Fruit fly (Drosophila melanogaster) whole organism, embryonic: ENCODE measurements around the gene cv-c.

Experiments used
- Adf1 ChIP-seq: fragments of 200-800 bp; sonication (Bioruptor generic); IDR thresholded peaks from 2 replicates; pipeline ENCODE4 v1.3.6; 2022; ENCODE audit warnings: missing biosample characterization, missing genetic modification characterization
- Asciz ChIP-seq: fragments of 200-800 bp; sonication (Bioruptor generic); optimal IDR thresholded peaks from 2 replicates; lab custom pipeline; 2017; ENCODE audit warnings: missing biosample characterization, mild to moderate bottlenecking, missing genetic modification characterization, missing genetic modification reagents
- B-H1 ChIP-seq: fragments of 200-800 bp; sonication (Bioruptor generic); IDR thresholded peaks from 3 replicates; pipeline ENCODE4 v1.3.6; 2022; ENCODE audit warnings: missing biosample characterization, missing genetic modification characterization
- Blimp-1 ChIP-seq: fragments of 200-800 bp; sonication (Bioruptor generic); optimal IDR thresholded peaks from 3 replicates; lab custom pipeline; 2018; ENCODE audit warnings: missing biosample characterization, missing genetic modification characterization, mild to moderate bottlenecking, moderate library complexity, missing genetic modification reagents
- CG10274 ChIP-seq: fragments of 200-800 bp; sonication (Bioruptor generic); optimal IDR thresholded peaks from 3 replicates; lab custom pipeline; 2017; ENCODE audit warnings: missing biosample characterization, mild to moderate bottlenecking, missing genetic modification characterization
- CG12219 ChIP-seq: fragments of 200-800 bp; sonication (Bioruptor generic); optimal IDR thresholded peaks from 3 replicates; lab custom pipeline; 2018; ENCODE audit warnings: missing biosample characterization, mild to moderate bottlenecking, missing genetic modification characterization
- CG12659 ChIP-seq: fragments of 200-800 bp; sonication (Bioruptor generic); optimal IDR thresholded peaks from 3 replicates; lab custom pipeline; 2017; ENCODE audit warnings: mild to moderate bottlenecking, missing biosample characterization, missing genetic modification reagents, missing genetic modification characterization
- CG14710 ChIP-seq: fragments of 200-800 bp; sonication (Bioruptor generic); optimal IDR thresholded peaks from 3 replicates; lab custom pipeline; 2019; ENCODE audit warnings: missing biosample characterization, mild to moderate bottlenecking, missing genetic modification characterization, moderate library complexity
- CG1602 ChIP-seq: fragments of 200-800 bp; sonication (Bioruptor generic); optimal IDR thresholded peaks from 3 replicates; lab custom pipeline; 2016; ENCODE audit warnings: missing biosample characterization, missing genetic modification characterization
- CG1647 ChIP-seq: fragments of 200-800 bp; sonication (Bioruptor generic); optimal IDR thresholded peaks from 3 replicates; lab custom pipeline; 2016; ENCODE audit warnings: missing biosample characterization, missing genetic modification characterization
- CG16863 ChIP-seq: fragments of 200-800 bp; sonication (Bioruptor generic); optimal IDR thresholded peaks from 3 replicates; lab custom pipeline; 2016; ENCODE audit warnings: missing biosample characterization, missing genetic modification characterization
- CG17802 ChIP-seq: fragments of 200-800 bp; sonication (Bioruptor generic); optimal IDR thresholded peaks from 2 replicates; lab custom pipeline; 2018; ENCODE audit warnings: missing biosample characterization, mild to moderate bottlenecking, missing genetic modification characterization, moderate library complexity
- CG17829 ChIP-seq: fragments of 200-800 bp; optimal IDR thresholded peaks from 2 replicates; lab custom pipeline; 2019; ENCODE audit warnings: missing biosample characterization, mild to moderate bottlenecking, missing genetic modification characterization, moderate library complexity
- CG1832 ChIP-seq: fragments of 200-800 bp; sonication (Bioruptor generic); optimal IDR thresholded peaks from 2 replicates; lab custom pipeline; 2017; ENCODE audit warnings: missing biosample characterization, mild to moderate bottlenecking, missing genetic modification characterization, inconsistent platforms
- CG2116 ChIP-seq: fragments of 200-800 bp; sonication (Bioruptor generic); optimal IDR thresholded peaks from 3 replicates; lab custom pipeline; 2018; ENCODE audit warnings: missing biosample characterization, mild to moderate bottlenecking, missing genetic modification characterization
- CG2120 ChIP-seq: fragments of 200-800 bp; sonication (Bioruptor generic); optimal IDR thresholded peaks from 3 replicates; lab custom pipeline; 2016; ENCODE audit warnings: missing biosample characterization, missing genetic modification characterization
- CG2889 ChIP-seq: fragments of 200-800 bp; sonication (Bioruptor generic); IDR thresholded peaks from 3 replicates; pipeline ENCODE4 v1.3.6; 2022; ENCODE audit warnings: missing biosample characterization, missing genetic modification characterization
- CG31365 ChIP-seq: fragments of 200-800 bp; sonication (Bioruptor generic); optimal IDR thresholded peaks from 2 replicates; lab custom pipeline; 2018; ENCODE audit warnings: missing biosample characterization, mild to moderate bottlenecking, missing genetic modification characterization
- CG31441 ChIP-seq: fragments of 200-800 bp; sonication (Bioruptor generic); IDR thresholded peaks from 2 replicates; pipeline ENCODE4 v1.3.6; 2022; ENCODE audit warnings: missing biosample characterization, missing genetic modification characterization
- CG34376 ChIP-seq: fragments of 200-800 bp; sonication (Bioruptor generic); optimal IDR thresholded peaks from 2 replicates; lab custom pipeline; 2018; ENCODE audit warnings: missing biosample characterization, mild to moderate bottlenecking, missing genetic modification characterization
- CG43689 ChIP-seq: fragments of 200-800 bp; sonication (Bioruptor generic); IDR thresholded peaks from 2 replicates; pipeline ENCODE4 v1.3.6; 2022; ENCODE audit warnings: missing biosample characterization, missing genetic modification characterization
- CG6654 ChIP-seq: fragments of 200-800 bp; sonication (Bioruptor generic); optimal IDR thresholded peaks from 2 replicates; lab custom pipeline; 2017; ENCODE audit warnings: missing biosample characterization, mild to moderate bottlenecking, missing genetic modification characterization
- CG8944 ChIP-seq: fragments of 200-800 bp; sonication (Bioruptor generic); optimal IDR thresholded peaks from 3 replicates; lab custom pipeline; 2016; ENCODE audit warnings: missing biosample characterization, missing genetic modification characterization
- Chrac-16 ChIP-seq: fragments of 200-800 bp; sonication (Bioruptor generic); optimal IDR thresholded peaks from 3 replicates; lab custom pipeline; 2016; ENCODE audit warnings: missing biosample characterization, missing genetic modification characterization
- D19B ChIP-seq: fragments of 200-800 bp; sonication (Bioruptor generic); optimal IDR thresholded peaks from 2 replicates; lab custom pipeline; 2017; ENCODE audit warnings: missing biosample characterization, mild to moderate bottlenecking, missing genetic modification characterization
- HHEX ChIP-seq: fragments of 200-800 bp; sonication (Bioruptor generic); optimal IDR thresholded peaks from 3 replicates; lab custom pipeline; 2017; ENCODE audit warnings: missing biosample characterization, mild to moderate bottlenecking, missing genetic modification characterization, missing genetic modification reagents
- HLH3B ChIP-seq: fragments of 200-800 bp; sonication (Bioruptor generic); IDR thresholded peaks from 2 replicates; pipeline ENCODE4 v1.3.6; 2022; ENCODE audit warnings: missing biosample characterization, missing genetic modification characterization
- Hr51 ChIP-seq, 2 experiments: fragments of 200-800 bp; sonication (Bioruptor generic); optimal IDR thresholded peaks; 2 replicates in 1 of 2; 3 replicates in 1 of 2; lab custom pipeline; 2016 to 2018; ENCODE audit warnings: missing biosample characterization in 2 of 2, missing genetic modification characterization in 2 of 2, mild to moderate bottlenecking in 1 of 2, moderate library complexity in 1 of 2
- Lpt ChIP-seq: fragments of >200 bp; optimal IDR thresholded peaks from 2 replicates; lab custom pipeline; 2018; ENCODE audit warnings: missing biosample characterization, missing genetic modification characterization
- Meics ChIP-seq: fragments of 200-800 bp; sonication (Bioruptor generic); optimal IDR thresholded peaks from 2 replicates; lab custom pipeline; 2017; ENCODE audit warnings: missing biosample characterization, mild to moderate bottlenecking, missing genetic modification characterization
- NfI ChIP-seq: fragments of 200-800 bp; sonication (Bioruptor generic); optimal IDR thresholded peaks from 3 replicates; lab custom pipeline; 2018; ENCODE audit warnings: missing biosample characterization, mild to moderate bottlenecking, missing genetic modification characterization, moderate library complexity
- Pdp1 ChIP-seq, 2 experiments: fragments of 200-800 bp; sonication (Bioruptor generic); optimal IDR thresholded peaks; 3 replicates each; lab custom pipeline; 2016; ENCODE audit warnings: missing biosample characterization in 2 of 2, missing genetic modification characterization in 2 of 2, mild to moderate bottlenecking in 1 of 2, moderate library complexity in 1 of 2
- Six4 ChIP-seq: fragments of 200-800 bp; sonication (Bioruptor generic); optimal IDR thresholded peaks from 2 replicates; lab custom pipeline; 2016; ENCODE audit warnings: missing biosample characterization, missing genetic modification characterization
- bab2 ChIP-seq: fragments of 200-800 bp; sonication (Bioruptor generic); optimal IDR thresholded peaks from 2 replicates; lab custom pipeline; 2016; ENCODE audit warnings: missing biosample characterization, missing genetic modification characterization
- cad ChIP-seq: fragments of >200 bp; optimal IDR thresholded peaks from 2 replicates; lab custom pipeline; 2017; ENCODE audit warnings: missing biosample characterization, missing genetic modification characterization
- ci ChIP-seq: fragments of 200-800 bp; sonication (Bioruptor generic); IDR thresholded peaks from 3 replicates; pipeline ENCODE4 v1.3.6; 2022; ENCODE audit warnings: missing biosample characterization, missing genetic modification characterization
- crc ChIP-seq: fragments of 200-800 bp; sonication (Bioruptor generic); optimal IDR thresholded peaks from 2 replicates; lab custom pipeline; 2016; ENCODE audit warnings: missing biosample characterization, missing genetic modification characterization
- da ChIP-seq: fragments of 200-800 bp; sonication (Bioruptor generic); optimal IDR thresholded peaks from 2 replicates; lab custom pipeline; 2016; ENCODE audit warnings: missing biosample characterization, missing genetic modification characterization
- exex ChIP-seq: fragments of 200-800 bp; sonication (Bioruptor generic); optimal IDR thresholded peaks from 4 replicates; lab custom pipeline; 2018; ENCODE audit warnings: missing biosample characterization, mild to moderate bottlenecking, missing genetic modification characterization, moderate library complexity
- ftz-f1 ChIP-seq: fragments of 200-800 bp; sonication (Bioruptor generic); optimal IDR thresholded peaks from 2 replicates; lab custom pipeline; 2016; ENCODE audit warnings: missing biosample characterization, missing genetic modification characterization
- gsb-n ChIP-seq: fragments of 200-800 bp; sonication (Bioruptor generic); optimal IDR thresholded peaks from 3 replicates; lab custom pipeline; 2018; ENCODE audit warnings: missing biosample characterization, mild to moderate bottlenecking, missing genetic modification characterization
- h ChIP-seq: fragments of >200 bp; optimal IDR thresholded peaks from 2 replicates; lab custom pipeline; 2017
- klu ChIP-seq: fragments of 200-800 bp; sonication (Bioruptor generic); IDR thresholded peaks from 2 replicates; pipeline ENCODE4 v1.3.6; 2022; ENCODE audit warnings: missing biosample characterization, missing genetic modification characterization
- lbe ChIP-seq: fragments of 200-800 bp; sonication (Bioruptor generic); optimal IDR thresholded peaks from 2 replicates; lab custom pipeline; 2016; ENCODE audit warnings: missing biosample characterization, mild to moderate bottlenecking, missing genetic modification characterization
- nerfin-2 ChIP-seq: fragments of 200-800 bp; sonication (Bioruptor generic); IDR thresholded peaks from 2 replicates; pipeline ENCODE4 v1.3.6; 2022; ENCODE audit warnings: missing biosample characterization, missing genetic modification characterization; ENCODE audit not compliant: partially characterized antibody
- pros ChIP-seq: fragments of 200-800 bp; sonication (Bioruptor generic); optimal IDR thresholded peaks from 3 replicates; lab custom pipeline; 2019; ENCODE audit warnings: missing biosample characterization, mild to moderate bottlenecking, missing genetic modification characterization, moderate library complexity
- sd ChIP-seq: fragments of 200-800 bp; sonication (Bioruptor generic); optimal IDR thresholded peaks from 3 replicates; lab custom pipeline; 2018; ENCODE audit warnings: missing biosample characterization, mild to moderate bottlenecking, missing genetic modification characterization, moderate library complexity
- sens ChIP-seq: fragments of 200-800 bp; sonication (Bioruptor generic); peaks from one replicate; lab custom pipeline; 2016; ENCODE audit warnings: missing biosample characterization, missing genetic modification characterization
- tx ChIP-seq: fragments of 200-800 bp; sonication (Bioruptor generic); optimal IDR thresholded peaks from 2 replicates; lab custom pipeline; 2016; ENCODE audit warnings: missing biosample characterization, missing genetic modification characterization
- vfl ChIP-seq: fragments of 200-800 bp; sonication (Bioruptor generic); optimal IDR thresholded peaks from 2 replicates; lab custom pipeline; 2016; ENCODE audit warnings: missing biosample characterization, missing genetic modification characterization
- zfh2 ChIP-seq: fragments of 200-800 bp; sonication (Bioruptor generic); optimal IDR thresholded peaks from 2 replicates; lab custom pipeline; 2016; ENCODE audit warnings: missing biosample characterization, missing genetic modification characterization

Gene cv-c

dm6 chr3R:14473574-14473973 lies 7.9 kb downstream of the cv-c start (continued):
- peak; percentile 46 for TF ChIP-seq CG31441 (GFP tag; lab: Robert Waterston, UW)
- TF ChIP-seq h (lab: Kevin White, UChicago) = no peak
- no peak for TF ChIP-seq CG34376 (GFP tag; lab: Kevin White, UChicago)
- 0 out of 2 replicates have a peak, but pooled peaks have one; percentile 24 for TF ChIP-seq klu (GFP tag; lab: Robert Waterston, UW)
- TF ChIP-seq HHEX (GFP tag; lab: Kevin White, UChicago) = peak; percentile 50
- TF ChIP-seq CG2120 (GFP tag; lab: Kevin White, UChicago) = peak; percentile 88
- TF ChIP-seq CG2889 (GFP tag; lab: Robert Waterston, UW) = peak; percentile 57; the same call in 2 of the 3 replicates
- no peak for TF ChIP-seq CG31365 (tag; lab: Kevin White, UChicago)
- TF ChIP-seq CG43689 (GFP tag; lab: Robert Waterston, UW) = no peak
- no peak for TF ChIP-seq gsb-n
- TF ChIP-seq Meics (GFP tag; lab: Kevin White, UChicago) = peak; percentile 59
- TF ChIP-seq CG14710 (tag; lab: Kevin White, UChicago) = peak; percentile 30
- peak; percentile 20 to 49 for TF ChIP-seq Hr51 (GFP tag; optimal IDR thresholded peaks at IDR 0.05; lab: Kevin White, UChicago)
- no peak for TF ChIP-seq CG1602 (GFP tag; lab: Kevin White, UChicago)
- peak; percentile 24 for TF ChIP-seq Blimp-1 (GFP tag; lab: Kevin White, UChicago)
- peak; percentile 54 for TF ChIP-seq NfI (GFP tag; lab: Kevin White, UChicago)
- peak; percentile 67 for TF ChIP-seq bab2 (GFP tag; lab: Kevin White, UChicago)
- TF ChIP-seq tx = peak; percentile 48
- TF ChIP-seq B-H1 (GFP tag; lab: Robert Waterston, UW) = peak; percentile 28; the same call in 1 of the 3 replicates
- peak; percentile 87 for TF ChIP-seq sens (GFP tag; lab: Kevin White, UChicago)
- peak; percentile 51 to 74 for TF ChIP-seq Pdp1 (GFP tag; optimal IDR thresholded peaks at IDR 0.05; lab: Kevin White, UChicago)
- no peak for TF ChIP-seq CG1832 (GFP tag; lab: Kevin White, UChicago)
- TF ChIP-seq crc (GFP tag; lab: Kevin White, UChicago) = peak; percentile 27
- no peak for TF ChIP-seq ftz-f1 (GFP tag; lab: Kevin White, UChicago)
- peak; percentile 15 for TF ChIP-seq Six4 (GFP tag; lab: Kevin White, UChicago)
- peak; percentile 62; the same call in 2 of the 3 replicates for TF ChIP-seq ci
- no peak for TF ChIP-seq Asciz (GFP tag; lab: Kevin White, UChicago)
- TF ChIP-seq pros (GFP tag; lab: Kevin White, UChicago) = no peak
- TF ChIP-seq CG8944 (GFP tag; lab: Kevin White, UChicago) = no peak
- no peak for TF ChIP-seq sd (tag; lab: Kevin White, UChicago)
- TF ChIP-seq Adf1 (GFP tag; lab: Robert Waterston, UW) = 0 out of 2 replicates have a peak, but pooled peaks have one; percentile 36
- TF ChIP-seq exex (tag; lab: Kevin White, UChicago) = no peak
- TF ChIP-seq CG16863 = no peak
- TF ChIP-seq zfh2 (GFP tag; lab: Kevin White, UChicago) = peak; percentile 47
- no peak for TF ChIP-seq Lpt (GFP tag; lab: Kevin White, UChicago)
- peak; percentile 41 for TF ChIP-seq CG12659 (GFP tag; lab: Kevin White, UChicago)
- TF ChIP-seq CG12219 (GFP tag; lab: Kevin White, UChicago) = peak; percentile 30
- peak; percentile 48 for TF ChIP-seq Chrac-16
- TF ChIP-seq lbe (GFP tag; lab: Kevin White, UChicago) = no peak
- peak; percentile 32 for TF ChIP-seq CG17829
- TF ChIP-seq da (GFP tag; lab: Kevin White, UChicago) = no peak
- no peak for TF ChIP-seq CG1647 (GFP tag; lab: Kevin White, UChicago)
- peak; percentile 24 for TF ChIP-seq CG6654 (GFP tag; lab: Kevin White, UChicago)
- peak; percentile 7 for TF ChIP-seq CG10274
- peak; percentile 42 for TF ChIP-seq HLH3B (GFP tag; lab: Robert Waterston, UW)
- peak; percentile 12 for TF ChIP-seq CG2116 (GFP tag; lab: Kevin White, UChicago)
- TF ChIP-seq vfl = peak; percentile 39
- TF ChIP-seq CG17802 = no peak
- TF ChIP-seq cad = no peak
- TF ChIP-seq nerfin-2 (GFP tag; lab: Robert Waterston, UW) = no peak
- peak; percentile 32 for TF ChIP-seq D19B
